Fruit fly (Drosophila melanogaster): ENCODE data around the gene ATPsynE.
A peak's percentile ranks its signal among the peaks of the same experiment; 100 is the strongest.

Gene ATPsynE

dm6 chr3R:14298078-14298896, 28.5 kb upstream of the ATPsynE start:
- TF ChIP-seq CG15710 (tag; optimal IDR thresholded peaks at IDR 0.05) (no peak), gl (tag; optimal IDR thresholded peaks at IDR 0.05) (no peak), EcR (GFP tag; optimal IDR thresholded peaks at IDR 0.05) (peak; percentile 6), fd96Ca (GFP tag; IDR thresholded peaks at IDR 0.05) (0 out of 3 replicates have a peak, but pooled peaks have one; percentile 17), CG4496 (GFP tag; IDR thresholded peaks at IDR 0.05) (peak; percentile 62; the same call in 1 of the 3 replicates), CG12605 (GFP tag; IDR thresholded peaks at IDR 0.05) (no peak), CG34367 (tag; optimal IDR thresholded peaks at IDR 0.05) (no peak), CG32121 (GFP tag; IDR thresholded peaks at IDR 0.05) (no peak), Ets98B (GFP tag; IDR thresholded peaks at IDR 0.05) (peak; percentile 49), CG10348 (GFP tag; IDR thresholded peaks at IDR 0.05) (no peak), CG14655 (GFP tag; optimal IDR thresholded peaks at IDR 0.05) (no peak), CG17806 (tag; optimal IDR thresholded peaks at IDR 0.05) (no peak), Pif1B (GFP tag; optimal IDR thresholded peaks at IDR 0.05) (no peak), rn (GFP tag; IDR thresholded peaks at IDR 0.05) (no peak), Snoo (tag; optimal IDR thresholded peaks at IDR 0.05) (no peak), D1 (tag; optimal IDR thresholded peaks at IDR 0.05) (no peak)

- TF ChIP-seq rn (GFP tag; IDR thresholded peaks at IDR 0.05): no peak
- no peak for TF ChIP-seq Pif1B (GFP tag; optimal IDR thresholded peaks at IDR 0.05)
- no peak for TF ChIP-seq CG17806 (tag; optimal IDR thresholded peaks at IDR 0.05)
- TF ChIP-seq gl (tag; optimal IDR thresholded peaks at IDR 0.05): no peak
- no peak for TF ChIP-seq CG8301 (tag; optimal IDR thresholded peaks at IDR 0.05)
- TF ChIP-seq CG12605 (GFP tag; IDR thresholded peaks at IDR 0.05): no peak
- no peak for TF ChIP-seq CG10348 (GFP tag; IDR thresholded peaks at IDR 0.05)
- no peak for TF ChIP-seq CG32121 (GFP tag; IDR thresholded peaks at IDR 0.05)
- TF ChIP-seq Snoo (tag; optimal IDR thresholded peaks at IDR 0.05): no peak
- TF ChIP-seq CG4496 (GFP tag; IDR thresholded peaks at IDR 0.05): no peak
Observed at dm6 chr3R:14299891-14300290, 26.9 kb upstream of the ATPsynE start.

DNA sequence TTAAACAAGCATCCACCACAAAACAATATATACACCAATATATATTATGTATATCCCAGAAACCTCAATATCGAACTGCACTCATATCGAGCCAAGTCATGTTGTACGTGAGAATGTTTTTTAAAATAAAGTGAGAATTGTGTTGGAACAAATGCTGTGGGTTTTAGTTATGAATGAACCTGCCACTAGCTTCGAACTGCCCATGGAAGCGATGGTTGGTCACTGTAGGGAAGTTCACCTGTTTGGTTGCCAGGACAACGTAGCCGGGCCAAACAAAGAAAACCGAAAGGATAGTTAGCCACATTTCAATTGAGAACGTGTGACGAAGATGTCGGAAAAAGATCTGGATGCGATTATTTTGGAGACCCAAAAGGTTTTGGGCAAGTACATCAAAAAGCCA, 24.6 kb upstream of the ATPsynE start, which contains the start of gene IFT54:
IFT54 (plus strand) TSS at position 301 of the 400 bp plus-strand sequence.
- TF ChIP-seq CG12605 (GFP tag; IDR thresholded peaks at IDR 0.05): no peak
- TF ChIP-seq CG4496 (GFP tag; IDR thresholded peaks at IDR 0.05): no peak
- TF ChIP-seq CG8159 (tag; optimal IDR thresholded peaks at IDR 0.05): no peak
- no peak for TF ChIP-seq gl (tag; optimal IDR thresholded peaks at IDR 0.05)
- TF ChIP-seq CG10348 (GFP tag; IDR thresholded peaks at IDR 0.05): no peak
- no peak for TF ChIP-seq Pif1A (GFP tag; optimal IDR thresholded peaks at IDR 0.05)
- TF ChIP-seq Snoo (tag; optimal IDR thresholded peaks at IDR 0.05): no peak

- no peak for TF ChIP-seq D1 (tag; optimal IDR thresholded peaks at IDR 0.05)
- 0 out of 2 replicates have a peak, but pooled peaks have one; percentile 6 for TF ChIP-seq Ets98B (GFP tag; IDR thresholded peaks at IDR 0.05)
- TF ChIP-seq CG34367 (tag; optimal IDR thresholded peaks at IDR 0.05): peak; percentile 2
Observed at dm6 chr3R:14307972-14308673, 18.6 kb upstream of the ATPsynE start.

DNA sequence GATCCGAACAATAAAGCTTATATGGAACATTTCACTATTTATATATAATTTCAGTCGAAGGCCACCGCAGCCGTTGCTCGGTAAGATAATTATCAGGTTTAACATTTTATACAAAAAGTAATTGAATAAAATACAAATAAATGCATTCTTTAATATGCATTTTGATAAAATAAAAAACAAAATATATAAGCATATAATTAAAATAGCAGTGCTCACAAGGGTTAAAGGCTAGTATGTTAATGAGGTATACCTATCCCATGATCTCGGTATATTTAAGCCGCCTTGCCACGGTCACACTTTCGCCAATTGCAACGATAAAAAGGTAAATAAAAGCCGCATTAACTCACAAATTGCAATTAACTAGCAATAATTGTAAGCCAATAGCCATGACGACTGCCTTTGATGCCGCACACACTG, 17.9 kb upstream of the ATPsynE start, which contains the start of gene Polr2I:
Polr2I (plus strand) TSS at position 289 of the 417 bp plus-strand sequence.
- TF ChIP-seq gl (tag; optimal IDR thresholded peaks at IDR 0.05) (no peak), CG34367 (tag; optimal IDR thresholded peaks at IDR 0.05) (peak; percentile 4), CG9948 (tag; optimal IDR thresholded peaks at IDR 0.05) (peak; percentile 41), CG8159 (tag; optimal IDR thresholded peaks at IDR 0.05) (peak; percentile 61), CG15710 (tag; optimal IDR thresholded peaks at IDR 0.05) (peak; percentile 40), rn (GFP tag; IDR thresholded peaks at IDR 0.05) (peak; percentile 25; the same call in 1 of the 2 replicates), CG8301 (tag; optimal IDR thresholded peaks at IDR 0.05) (peak; percentile 27), CG10348 (GFP tag; IDR thresholded peaks at IDR 0.05) (no peak), Snoo (tag; optimal IDR thresholded peaks at IDR 0.05) (peak; percentile 37)

- TF ChIP-seq CG8159 (tag; optimal IDR thresholded peaks at IDR 0.05): no peak
- TF ChIP-seq CG34367 (tag; optimal IDR thresholded peaks at IDR 0.05): no peak
- TF ChIP-seq Pif1A (GFP tag; optimal IDR thresholded peaks at IDR 0.05): no peak
Observed at dm6 chr3R:14310062-14310461, 16.7 kb upstream of the ATPsynE start, which contains the start of gene CG31321. CG31321 (plus strand) TSS chr3R:14310362.

- TF ChIP-seq CG15710 (tag; optimal IDR thresholded peaks at IDR 0.05) (no peak), CG8159 (tag; optimal IDR thresholded peaks at IDR 0.05) (no peak), CG12605 (GFP tag; IDR thresholded peaks at IDR 0.05) (no peak), CG10348 (GFP tag; IDR thresholded peaks at IDR 0.05) (no peak), gl (tag; optimal IDR thresholded peaks at IDR 0.05) (no peak), Pif1B (GFP tag; optimal IDR thresholded peaks at IDR 0.05) (no peak), D1 (tag; optimal IDR thresholded peaks at IDR 0.05) (no peak), CG13204 (GFP tag; optimal IDR thresholded peaks at IDR 0.05) (no peak), EcR (GFP tag; optimal IDR thresholded peaks at IDR 0.05) (no peak)
Observed at dm6 chr3R:14311027-14311426, 15.7 kb upstream of the ATPsynE start.

Data from whole organism, pupa.